Fruit fly (Drosophila melanogaster) whole organism, embryonic: ENCODE results near the gene bor.

ENCODE experiments used
- ATbp ChIP-seq: fragments of 200-800 bp; sonication (Bioruptor generic); optimal IDR thresholded peaks from 2 replicates; lab custom pipeline; 2017; ENCODE audit warnings: missing biosample characterization, mild to moderate bottlenecking, missing genetic modification characterization, missing genetic modification reagents
- Abd-B ChIP-seq: fragments of 200-800 bp; sonication (Bioruptor generic); optimal IDR thresholded peaks from 2 replicates; lab custom pipeline; 2018; ENCODE audit warnings: missing biosample characterization, mild to moderate bottlenecking, missing genetic modification characterization, moderate library complexity
- CG10431 ChIP-seq: fragments of 200-800 bp; sonication (Bioruptor generic); optimal IDR thresholded peaks from 3 replicates; lab custom pipeline; 2018; ENCODE audit warnings: missing biosample characterization, mild to moderate bottlenecking, missing genetic modification characterization
- CG10462 ChIP-seq: fragments of 200-800 bp; sonication (Bioruptor generic); optimal IDR thresholded peaks from 2 replicates; lab custom pipeline; 2016; ENCODE audit warnings: missing biosample characterization, missing genetic modification characterization
- CG11560 ChIP-seq: fragments of 200-800 bp; sonication (Bioruptor generic); IDR thresholded peaks from 3 replicates; pipeline ENCODE4 v1.3.6; 2022; ENCODE audit warnings: missing biosample characterization, missing genetic modification characterization
- CG12391 ChIP-seq: fragments of 200-800 bp; sonication (Bioruptor generic); optimal IDR thresholded peaks from 3 replicates; lab custom pipeline; 2018; ENCODE audit warnings: missing biosample characterization, mild to moderate bottlenecking, missing genetic modification characterization, moderate library complexity
- CG14441 ChIP-seq: fragments of 200-800 bp; sonication (Bioruptor generic); IDR thresholded peaks from 2 replicates; pipeline ENCODE4 v1.3.6; 2022; ENCODE audit warnings: missing biosample characterization, missing genetic modification characterization
- CG15479 ChIP-seq: fragments of 200-800 bp; sonication (Bioruptor generic); optimal IDR thresholded peaks from 3 replicates; lab custom pipeline; 2019; ENCODE audit warnings: missing biosample characterization, mild to moderate bottlenecking, missing genetic modification characterization, moderate library complexity
- CG16815 ChIP-seq: fragments of 200-800 bp; sonication (Bioruptor generic); optimal IDR thresholded peaks from 3 replicates; lab custom pipeline; 2017; ENCODE audit warnings: missing biosample characterization, mild to moderate bottlenecking, missing genetic modification characterization
- CG17568 ChIP-seq: fragments of 200-800 bp; sonication (Bioruptor generic); optimal IDR thresholded peaks from 2 replicates; lab custom pipeline; 2018; ENCODE audit warnings: missing biosample characterization, mild to moderate bottlenecking, missing genetic modification characterization, moderate library complexity
- CG1832 ChIP-seq: fragments of 200-800 bp; sonication (Bioruptor generic); optimal IDR thresholded peaks from 2 replicates; lab custom pipeline; 2017; ENCODE audit warnings: missing biosample characterization, mild to moderate bottlenecking, missing genetic modification characterization, inconsistent platforms
- CG31441 ChIP-seq: fragments of 200-800 bp; sonication (Bioruptor generic); IDR thresholded peaks from 2 replicates; pipeline ENCODE4 v1.3.6; 2022; ENCODE audit warnings: missing biosample characterization, missing genetic modification characterization
- CG6254 ChIP-seq: fragments of 200-800 bp; sonication (Bioruptor generic); optimal IDR thresholded peaks from 3 replicates; lab custom pipeline; 2017; ENCODE audit warnings: mild to moderate bottlenecking, missing biosample characterization, missing genetic modification reagents, missing genetic modification characterization
- CG6689 ChIP-seq: fragments of 200-800 bp; sonication (Bioruptor generic); IDR thresholded peaks from 2 replicates; pipeline ENCODE4 v1.3.6; 2022; ENCODE audit warnings: missing biosample characterization, missing genetic modification characterization
- CG7928 ChIP-seq: fragments of 200-800 bp; sonication (Bioruptor generic); optimal IDR thresholded peaks from 2 replicates; lab custom pipeline; 2017; ENCODE audit warnings: missing biosample characterization, mild to moderate bottlenecking, missing genetic modification characterization
- Drgx ChIP-seq: fragments of 200-800 bp; sonication (Bioruptor generic); IDR thresholded peaks from 2 replicates; pipeline ENCODE4 v1.3.6; 2022; ENCODE audit warnings: missing biosample characterization, missing genetic modification characterization
- Eip74EF ChIP-seq, 2 experiments: fragments of 200-800 bp in 1 of 2; fragments of >200 bp in 1 of 2; sonication (Bioruptor generic) in 1 of 2; optimal IDR thresholded peaks; 2 replicates each; lab custom pipeline; 2017 to 2019; ENCODE audit warnings: missing biosample characterization in 2 of 2, missing genetic modification characterization in 2 of 2, mild to moderate bottlenecking in 1 of 2, moderate library complexity in 1 of 2
- Max ChIP-seq: fragments of 200-800 bp; sonication (Bioruptor generic); optimal IDR thresholded peaks from 2 replicates; lab custom pipeline; 2016; ENCODE audit warnings: missing biosample characterization, mild to moderate bottlenecking, missing genetic modification characterization
- Mes4 ChIP-seq: fragments of 200-800 bp; sonication (Bioruptor generic); optimal IDR thresholded peaks from 2 replicates; lab custom pipeline; 2016; ENCODE audit warnings: missing biosample characterization, missing genetic modification characterization
- Poxn ChIP-seq: fragments of 200-800 bp; sonication (Bioruptor generic); IDR thresholded peaks from 2 replicates; pipeline ENCODE4 v1.3.6; 2022; ENCODE audit warnings: missing biosample characterization, missing genetic modification characterization
- Ptx1 ChIP-seq: fragments of 200-800 bp; sonication (Bioruptor generic); IDR thresholded peaks from 2 replicates; pipeline ENCODE4 v1.3.6; 2022; ENCODE audit warnings: missing biosample characterization, missing genetic modification characterization
- Spps ChIP-seq: fragments of 200-800 bp; sonication (Bioruptor generic); optimal IDR thresholded peaks from 2 replicates; lab custom pipeline; 2018; ENCODE audit warnings: missing biosample characterization, mild to moderate bottlenecking, missing genetic modification characterization
- Sry-β ChIP-seq: fragments of 200-800 bp; sonication (Bioruptor generic); optimal IDR thresholded peaks from 2 replicates; lab custom pipeline; 2018; ENCODE audit warnings: missing biosample characterization, mild to moderate bottlenecking, missing genetic modification characterization, moderate library complexity
- Xrp1 ChIP-seq: fragments of 200-800 bp; sonication (Bioruptor generic); IDR thresholded peaks from 2 replicates; pipeline ENCODE4 v1.3.6; 2022; ENCODE audit warnings: missing biosample characterization, missing genetic modification characterization
- abd-A ChIP-seq: fragments of 200-800 bp; sonication (Bioruptor generic); optimal IDR thresholded peaks from 3 replicates; lab custom pipeline; 2019; ENCODE audit warnings: missing biosample characterization, mild to moderate bottlenecking, missing genetic modification characterization, moderate library complexity
- al ChIP-seq: fragments of 200-800 bp; sonication (Bioruptor generic); IDR thresholded peaks from 2 replicates; pipeline ENCODE4 v1.3.6; 2022; ENCODE audit warnings: missing biosample characterization, missing genetic modification characterization
- caup ChIP-seq: fragments of 200-800 bp; sonication (Bioruptor generic); optimal IDR thresholded peaks from 3 replicates; lab custom pipeline; 2017; ENCODE audit warnings: missing biosample characterization, mild to moderate bottlenecking, missing genetic modification characterization, moderate library complexity; ENCODE audit not compliant: severe bottlenecking
- dm ChIP-seq: fragments of 200-800 bp; sonication (Bioruptor generic); optimal IDR thresholded peaks from 3 replicates; lab custom pipeline; 2016; ENCODE audit warnings: missing biosample characterization, missing genetic modification characterization
- eve ChIP-seq, 2 experiments: fragments of >200 bp; optimal IDR thresholded peaks; 2 replicates each; lab custom pipeline; 2017; ENCODE audit warnings: missing biosample characterization in 2 of 2, missing genetic modification characterization in 2 of 2
- fu2 ChIP-seq: fragments of 200-800 bp; sonication (Bioruptor generic); optimal IDR thresholded peaks from 2 replicates; lab custom pipeline; 2016; ENCODE audit warnings: missing biosample characterization, missing genetic modification characterization
- insv ChIP-seq, 2 experiments: fragments of 200-800 bp; sonication (Bioruptor generic); optimal IDR thresholded peaks; 3 replicates each; lab custom pipeline; 2016 to 2018; ENCODE audit warnings: missing biosample characterization in 2 of 2, missing genetic modification characterization in 2 of 2
- jing ChIP-seq: fragments of 200-800 bp; sonication (Bioruptor generic); optimal IDR thresholded peaks from 2 replicates; lab custom pipeline; 2018; ENCODE audit warnings: missing biosample characterization, mild to moderate bottlenecking, missing genetic modification characterization
- nerfin-1 ChIP-seq: fragments of 200-800 bp; sonication (Bioruptor generic); optimal IDR thresholded peaks from 3 replicates; lab custom pipeline; 2019; ENCODE audit warnings: missing biosample characterization, mild to moderate bottlenecking, missing genetic modification characterization, moderate library complexity
- nom ChIP-seq: fragments of 200-800 bp; sonication (Bioruptor generic); optimal IDR thresholded peaks from 2 replicates; lab custom pipeline; 2017; ENCODE audit warnings: missing biosample characterization, missing genetic modification characterization, mild to moderate bottlenecking, moderate library complexity, missing genetic modification reagents
- oc ChIP-seq: fragments of 200-800 bp; sonication (Bioruptor generic); optimal IDR thresholded peaks from 2 replicates; lab custom pipeline; 2018; ENCODE audit warnings: missing biosample characterization, mild to moderate bottlenecking, missing genetic modification characterization, moderate library complexity
- peb ChIP-seq: fragments of 200-800 bp; sonication (Bioruptor generic); IDR thresholded peaks from 2 replicates; pipeline ENCODE4 v1.3.6; 2022; ENCODE audit warnings: missing biosample characterization, missing genetic modification characterization
- pnt ChIP-seq: fragments of 200-800 bp; sonication (Bioruptor generic); optimal IDR thresholded peaks from 3 replicates; lab custom pipeline; 2016; ENCODE audit warnings: missing biosample characterization, missing genetic modification characterization
- prd ChIP-seq, 3 experiments: fragments of >200 bp in 2 of 3; fragments of 200-800 bp in 1 of 3; sonication (Bioruptor generic) in 1 of 3; optimal IDR thresholded peaks in 2 of 3; IDR thresholded peaks in 1 of 3; 2 replicates in 2 of 3; 3 replicates in 1 of 3; pipeline versions ENCODE4 v1.3.6 to Lab custom; 2017 to 2022; ENCODE audit warnings: missing biosample characterization in 1 of 3, missing genetic modification characterization in 1 of 3
- pros ChIP-seq: fragments of 200-800 bp; sonication (Bioruptor generic); optimal IDR thresholded peaks from 3 replicates; lab custom pipeline; 2019; ENCODE audit warnings: missing biosample characterization, mild to moderate bottlenecking, missing genetic modification characterization, moderate library complexity
- pzg ChIP-seq: fragments of 200-800 bp; sonication (Bioruptor generic); optimal IDR thresholded peaks from 3 replicates; lab custom pipeline; 2018; ENCODE audit warnings: missing biosample characterization, mild to moderate bottlenecking, missing genetic modification characterization, moderate library complexity
- schlank ChIP-seq: fragments of 200-800 bp; sonication (Bioruptor generic); optimal IDR thresholded peaks from 2 replicates; lab custom pipeline; 2018; ENCODE audit warnings: missing biosample characterization, mild to moderate bottlenecking, missing genetic modification characterization
- sima ChIP-seq: fragments of 200-800 bp; sonication (Bioruptor generic); optimal IDR thresholded peaks from 2 replicates; lab custom pipeline; 2016; ENCODE audit warnings: missing biosample characterization, missing genetic modification characterization
- so ChIP-seq: fragments of 200-800 bp; sonication (Bioruptor generic); IDR thresholded peaks from 3 replicates; pipeline ENCODE4 v1.3.6; 2022; ENCODE audit warnings: missing biosample characterization, missing genetic modification characterization
- sob ChIP-seq: fragments of 200-800 bp; sonication (Bioruptor generic); IDR thresholded peaks from 2 replicates; pipeline ENCODE4 v1.3.6; 2022; ENCODE audit warnings: missing biosample characterization, missing genetic modification characterization
- sr ChIP-seq: fragments of 200-800 bp; sonication (Bioruptor generic); IDR thresholded peaks from 3 replicates; pipeline ENCODE4 v1.3.6; 2022; ENCODE audit warnings: missing biosample characterization, missing genetic modification characterization
- tgo ChIP-seq: fragments of 200-800 bp; sonication (Bioruptor generic); IDR thresholded peaks from 3 replicates; pipeline ENCODE4 v1.3.6; 2022; ENCODE audit warnings: missing biosample characterization, missing genetic modification characterization
- twi ChIP-seq: fragments of 200-800 bp; optimal IDR thresholded peaks from 2 replicates; lab custom pipeline; 2019; ENCODE audit warnings: missing biosample characterization, mild to moderate bottlenecking, missing genetic modification characterization, moderate library complexity
- zf30C ChIP-seq: fragments of 200-800 bp; sonication (Bioruptor generic); optimal IDR thresholded peaks from 3 replicates; lab custom pipeline; 2018; ENCODE audit warnings: missing biosample characterization, mild to moderate bottlenecking, missing genetic modification characterization

Gene bor

dm6 chr3R:16231385-16232307 is 32.3 kb downstream of the bor start (continued):
- TF ChIP-seq nerfin-1: peak; percentile 64
- peak; percentile 75 for TF ChIP-seq CG16815 (GFP tag; lab: Kevin White, UChicago)
- no peak for TF ChIP-seq CG15479 (GFP tag; lab: Kevin White, UChicago)
- TF ChIP-seq zf30C (GFP tag; lab: Kevin White, UChicago): no peak
- peak; percentile 53 for TF ChIP-seq twi (tag; lab: Kevin White, UChicago)
- TF ChIP-seq sob: no peak
- TF ChIP-seq CG12391 (tag; lab: Kevin White, UChicago): peak; percentile 68
- peak; percentile 73 for TF ChIP-seq Abd-B (GFP tag; lab: Kevin White, UChicago)
- no peak for TF ChIP-seq CG6689 (GFP tag; lab: Robert Waterston, UW)
- TF ChIP-seq eve (GFP tag; optimal IDR thresholded peaks at IDR 0.05; lab: Kevin White, UChicago): peak in 1 of 2 experiments; percentile 94
- TF ChIP-seq fu2 (GFP tag; lab: Kevin White, UChicago): peak; percentile 64
- peak; percentile 66 for TF ChIP-seq Mes4 (GFP tag; lab: Kevin White, UChicago)
- TF ChIP-seq CG1832 (GFP tag; lab: Kevin White, UChicago): no peak
- peak; percentile 71 for TF ChIP-seq pros (GFP tag; lab: Kevin White, UChicago)
- no peak for TF ChIP-seq CG14441
- TF ChIP-seq CG31441 (GFP tag; lab: Robert Waterston, UW): no peak
- no peak for TF ChIP-seq insv (GFP tag; optimal IDR thresholded peaks at IDR 0.05; lab: Kevin White, UChicago)
- TF ChIP-seq Sry-β (GFP tag; lab: Kevin White, UChicago): no peak
- TF ChIP-seq ATbp (GFP tag; lab: Kevin White, UChicago): peak; percentile 73
- TF ChIP-seq Xrp1 (GFP tag; lab: Robert Waterston, UW): no peak
- no peak for TF ChIP-seq Poxn (GFP tag; lab: Robert Waterston, UW)
- TF ChIP-seq caup: peak; percentile 64
- no peak for TF ChIP-seq Ptx1 (GFP tag; lab: Robert Waterston, UW)
- TF ChIP-seq pnt (GFP tag; lab: Kevin White, UChicago): peak; percentile 71
- TF ChIP-seq nom (GFP tag; lab: Kevin White, UChicago): no peak
- TF ChIP-seq CG11560 (tag; lab: Robert Waterston, UW): no peak
- peak; percentile 49 for TF ChIP-seq schlank
- no peak for TF ChIP-seq prd (optimal IDR thresholded peaks at IDR 0.05; lab: Kevin White, UChicago)
- TF ChIP-seq prd (GFP tag; IDR thresholded peaks at IDR 0.05; lab: Robert Waterston, UW): no peak
- TF ChIP-seq al (GFP tag; lab: Robert Waterston, UW): no peak
- no peak for TF ChIP-seq tgo (GFP tag; lab: Robert Waterston, UW)
- peak; percentile 55 for TF ChIP-seq Spps (tag; lab: Kevin White, UChicago)
- peak; percentile 84 for TF ChIP-seq abd-A (tag; lab: Kevin White, UChicago)
- TF ChIP-seq sima (GFP tag; lab: Kevin White, UChicago): peak; percentile 64
- peak; percentile 59 for TF ChIP-seq jing (GFP tag; lab: Kevin White, UChicago)
- peak; percentile 36 for TF ChIP-seq CG6254 (GFP tag; lab: Kevin White, UChicago)
- no peak for TF ChIP-seq oc
- TF ChIP-seq pzg (GFP tag; lab: Kevin White, UChicago): no peak
- TF ChIP-seq CG7928 (GFP tag; lab: Kevin White, UChicago): no peak
- no peak for TF ChIP-seq sr
- no peak for TF ChIP-seq Drgx
- TF ChIP-seq CG10462: peak; percentile 11
- TF ChIP-seq Eip74EF (GFP tag; optimal IDR thresholded peaks at IDR 0.05; lab: Kevin White, UChicago): peak in 1 of 2 experiments; percentile 52
- peak; percentile 46 for TF ChIP-seq dm (GFP tag; lab: Kevin White, UChicago)
- TF ChIP-seq peb (GFP tag; lab: Robert Waterston, UW): no peak
- TF ChIP-seq CG10431: peak; percentile 31
- no peak for TF ChIP-seq so (GFP tag; lab: Robert Waterston, UW)
- TF ChIP-seq Max (GFP tag; lab: Kevin White, UChicago): peak; percentile 57
- TF ChIP-seq CG17568 (GFP tag; lab: Kevin White, UChicago): no peak
